Worm (Caenorhabditis elegans) whole organism, mixed stage, embryonic: ENCODE measurements around the gene faxc-2.

Experiments
- cnd-1 ChIP-seq: fragments of 200-800 bp; sonication (Bioruptor generic); optimal IDR thresholded peaks from 2 replicates; lab custom pipeline; 2018; ENCODE audit warnings: mild to moderate bottlenecking, missing genetic modification characterization, missing compliant biosample characterization
- nhr-12 ChIP-seq: fragments of 150-350 bp; optimal IDR thresholded peaks from 2 replicates; lab custom pipeline; 2014; ENCODE audit warnings: missing biosample characterization, missing genetic modification characterization
- pha-4 ChIP-seq: fragments of 150-350 bp; optimal IDR thresholded peaks from 2 replicates; lab custom pipeline; 2018; ENCODE audit warnings: missing biosample characterization, missing genetic modification reagents, missing genetic modification characterization
- sptf-1 ChIP-seq: sonication (generic microtip); optimal IDR thresholded peaks from 2 replicates; lab custom pipeline; 2017; ENCODE audit warnings: mild to moderate bottlenecking, missing genetic modification characterization, moderate library complexity, missing compliant biosample characterization
- unc-120 ChIP-seq: sonication (generic microtip); optimal IDR thresholded peaks from 2 replicates; lab custom pipeline; 2017; ENCODE audit warnings: missing genetic modification characterization, missing compliant biosample characterization; ENCODE audit not compliant: poor library complexity, severe bottlenecking
- unc-62 ChIP-seq: fragments of 150-350 bp; optimal IDR thresholded peaks from 2 replicates; lab custom pipeline; 2014; ENCODE audit warnings: missing biosample characterization, missing genetic modification reagents, missing genetic modification characterization

DNA sequence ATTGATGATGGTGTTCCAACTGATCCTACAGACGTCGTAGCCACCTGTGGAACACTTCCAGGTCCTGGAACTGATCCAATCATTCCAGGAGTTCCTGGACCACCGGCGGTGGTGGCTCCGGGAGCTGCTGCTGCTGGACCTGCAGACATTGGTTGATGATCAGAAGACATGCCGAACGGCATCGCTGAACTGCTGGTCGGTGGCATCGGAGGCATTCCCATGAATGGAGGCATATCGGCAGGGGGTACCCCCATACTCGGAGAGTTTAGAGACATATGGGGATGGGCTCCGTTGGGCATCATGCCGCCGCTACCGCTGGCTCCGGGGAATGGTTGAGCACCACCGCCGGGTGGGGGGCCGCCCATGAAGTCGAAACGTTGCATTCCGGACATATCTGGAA lies 16.2 kb downstream of the faxc-2 start:
- TF ChIP-seq unc-62 (GFP tag; lab: Kevin White, UChicago) (no peak), nhr-12 (tag; lab: Kevin White, UChicago) (no peak), sptf-1 (tag; lab: Kevin White, UChicago) (no peak), pha-4 (tag; lab: Kevin White, UChicago) (no peak), unc-120 (no peak), cnd-1 (tag; lab: Kevin White, UChicago) (no peak)
